Fruit fly (Drosophila melanogaster) whole organism, embryonic: ENCODE data around the gene CG9616.

Experiments
- Antp ChIP-seq: fragments of 200-800 bp; sonication (Bioruptor generic); optimal IDR thresholded peaks from 3 replicates; lab custom pipeline; 2016; ENCODE audit warnings: missing biosample characterization, missing genetic modification characterization
- B-H2 ChIP-seq: fragments of 200-800 bp; sonication (Bioruptor generic); optimal IDR thresholded peaks from 2 replicates; lab custom pipeline; 2018; ENCODE audit warnings: missing biosample characterization, mild to moderate bottlenecking, missing genetic modification characterization
- CG10209 ChIP-seq: fragments of 200-800 bp; sonication (Bioruptor generic); optimal IDR thresholded peaks from 3 replicates; lab custom pipeline; 2017; ENCODE audit warnings: missing biosample characterization, mild to moderate bottlenecking, missing genetic modification characterization, missing genetic modification reagents
- CG11696 ChIP-seq: fragments of 200-800 bp; sonication (Bioruptor generic); IDR thresholded peaks from 2 replicates; pipeline ENCODE4 v1.3.6; 2022; ENCODE audit warnings: missing biosample characterization, missing genetic modification characterization
- CG1233 ChIP-seq: fragments of 200-800 bp; sonication (Bioruptor generic); optimal IDR thresholded peaks from 4 replicates; lab custom pipeline; 2018; ENCODE audit warnings: missing biosample characterization, mild to moderate bottlenecking, missing genetic modification characterization
- CG13894 ChIP-seq: fragments of 200-800 bp; sonication (Bioruptor generic); optimal IDR thresholded peaks from 3 replicates; lab custom pipeline; 2018; ENCODE audit warnings: missing biosample characterization, mild to moderate bottlenecking, missing genetic modification characterization, moderate library complexity
- CG14860 ChIP-seq: fragments of 200-800 bp; sonication (Bioruptor generic); IDR thresholded peaks from 3 replicates; pipeline ENCODE4 v1.3.6; 2022; ENCODE audit warnings: missing biosample characterization, missing genetic modification characterization; ENCODE audit not compliant: partially characterized antibody
- CG15011 ChIP-seq: fragments of 200-800 bp; sonication (Bioruptor generic); optimal IDR thresholded peaks from 3 replicates; lab custom pipeline; 2018; ENCODE audit warnings: missing biosample characterization, mild to moderate bottlenecking, missing genetic modification characterization
- CG15479 ChIP-seq: fragments of 200-800 bp; sonication (Bioruptor generic); optimal IDR thresholded peaks from 3 replicates; lab custom pipeline; 2019; ENCODE audit warnings: missing biosample characterization, mild to moderate bottlenecking, missing genetic modification characterization, moderate library complexity
- CG17359 ChIP-seq: fragments of 200-800 bp; sonication (Bioruptor generic); optimal IDR thresholded peaks from 3 replicates; lab custom pipeline; 2018; ENCODE audit warnings: missing biosample characterization, mild to moderate bottlenecking, missing genetic modification characterization, moderate library complexity
- CG31224 ChIP-seq: fragments of 200-800 bp; sonication (Bioruptor generic); IDR thresholded peaks from 2 replicates; pipeline ENCODE4 v1.3.6; 2022; ENCODE audit warnings: missing biosample characterization, missing genetic modification characterization
- CG32767 ChIP-seq: fragments of 200-800 bp; sonication (Bioruptor generic); IDR thresholded peaks from 2 replicates; pipeline ENCODE4 v1.3.6; 2022; ENCODE audit warnings: missing biosample characterization, missing genetic modification characterization
- CG32772 ChIP-seq: fragments of 200-800 bp; sonication (Bioruptor generic); IDR thresholded peaks from 2 replicates; pipeline ENCODE4 v1.3.6; 2022; ENCODE audit warnings: missing biosample characterization, missing genetic modification characterization
- CG33557 ChIP-seq: fragments of 200-800 bp; sonication (Bioruptor generic); optimal IDR thresholded peaks from 2 replicates; lab custom pipeline; 2019; ENCODE audit warnings: missing biosample characterization, mild to moderate bottlenecking, missing genetic modification characterization, moderate library complexity
- CG34224 ChIP-seq: fragments of 200-800 bp; sonication (Bioruptor generic); IDR thresholded peaks from 3 replicates; pipeline ENCODE4 v1.3.6; 2022; ENCODE audit warnings: missing biosample characterization, missing genetic modification characterization; ENCODE audit not compliant: partially characterized antibody
- CG4328 ChIP-seq: fragments of 200-800 bp; sonication (Bioruptor generic); optimal IDR thresholded peaks from 3 replicates; lab custom pipeline; 2017; ENCODE audit warnings: missing biosample characterization, missing genetic modification reagents, missing genetic modification characterization
- CG4707 ChIP-seq: fragments of 200-800 bp; sonication (Bioruptor generic); optimal IDR thresholded peaks from 2 replicates; lab custom pipeline; 2018; ENCODE audit warnings: missing biosample characterization, mild to moderate bottlenecking, missing genetic modification characterization, moderate library complexity
- CG4854 ChIP-seq: fragments of 200-800 bp; sonication (Bioruptor generic); optimal IDR thresholded peaks from 2 replicates; lab custom pipeline; 2016; ENCODE audit warnings: missing biosample characterization, missing genetic modification characterization, inconsistent platforms
- CG7745 ChIP-seq: fragments of 200-800 bp; sonication (Bioruptor generic); optimal IDR thresholded peaks from 2 replicates; lab custom pipeline; 2018; ENCODE audit warnings: missing biosample characterization, mild to moderate bottlenecking, missing genetic modification characterization, moderate library complexity
- CG7786 ChIP-seq: fragments of 200-800 bp; sonication (Bioruptor generic); optimal IDR thresholded peaks from 2 replicates; lab custom pipeline; 2016; ENCODE audit warnings: missing biosample characterization, missing genetic modification characterization
- CG9437 ChIP-seq: fragments of 200-800 bp; sonication (Bioruptor generic); optimal IDR thresholded peaks from 2 replicates; lab custom pipeline; 2018; ENCODE audit warnings: missing biosample characterization, mild to moderate bottlenecking, missing genetic modification characterization
- CrebB ChIP-seq: fragments of 200-800 bp; sonication (Bioruptor generic); optimal IDR thresholded peaks from 3 replicates; lab custom pipeline; 2018; ENCODE audit warnings: missing biosample characterization, mild to moderate bottlenecking, missing genetic modification characterization
- NFAT ChIP-seq: fragments of 200-800 bp; sonication (Bioruptor generic); IDR thresholded peaks from 2 replicates; pipeline ENCODE4 v1.3.6; 2022; ENCODE audit warnings: missing biosample characterization, missing genetic modification characterization
- Neu2 ChIP-seq: fragments of 200-800 bp; sonication (Bioruptor generic); optimal IDR thresholded peaks from 3 replicates; lab custom pipeline; 2016; ENCODE audit warnings: missing biosample characterization, missing genetic modification characterization, borderline replicate concordance
- Taf1 ChIP-seq: fragments of 200-800 bp; sonication (Bioruptor generic); IDR thresholded peaks from 2 replicates; pipeline ENCODE4 v1.3.6; 2022; ENCODE audit warnings: missing biosample characterization, missing genetic modification characterization
- Vsx1 ChIP-seq: fragments of 200-800 bp; sonication (Bioruptor generic); optimal IDR thresholded peaks from 2 replicates; lab custom pipeline; 2017; ENCODE audit warnings: missing biosample characterization, mild to moderate bottlenecking, missing genetic modification characterization, missing genetic modification reagents
- bcd ChIP-seq: fragments of 200-800 bp; sonication (Bioruptor generic); optimal IDR thresholded peaks from 2 replicates; lab custom pipeline; 2017; ENCODE audit warnings: missing biosample characterization, mild to moderate bottlenecking, missing genetic modification characterization
- bowl ChIP-seq: fragments of 200-800 bp; sonication (Bioruptor generic); IDR thresholded peaks from 2 replicates; pipeline ENCODE4 v1.3.6; 2022; ENCODE audit warnings: missing biosample characterization, missing genetic modification characterization
- chinmo ChIP-seq: fragments of 200-800 bp; sonication (Bioruptor generic); IDR thresholded peaks from 4 replicates; pipeline ENCODE4 v1.3.6; 2022; ENCODE audit warnings: missing biosample characterization, missing genetic modification characterization; ENCODE audit not compliant: partially characterized antibody
- dm ChIP-seq: fragments of 200-800 bp; sonication (Bioruptor generic); optimal IDR thresholded peaks from 3 replicates; lab custom pipeline; 2016; ENCODE audit warnings: missing biosample characterization, missing genetic modification characterization
- ewg ChIP-seq: fragments of 200-800 bp; sonication (Bioruptor generic); optimal IDR thresholded peaks from 3 replicates; lab custom pipeline; 2017; ENCODE audit warnings: mild to moderate bottlenecking, missing biosample characterization, missing genetic modification reagents, missing genetic modification characterization
- fd64A ChIP-seq: fragments of 200-800 bp; sonication (Bioruptor generic); optimal IDR thresholded peaks from 3 replicates; lab custom pipeline; 2018; ENCODE audit warnings: missing biosample characterization, mild to moderate bottlenecking, missing genetic modification characterization
- gro ChIP-seq: fragments of 200-800 bp; sonication (Bioruptor generic); optimal IDR thresholded peaks from 2 replicates; lab custom pipeline; 2016; ENCODE audit warnings: missing biosample characterization, missing genetic modification characterization
- gsb ChIP-seq: fragments of 200-800 bp; sonication (Bioruptor generic); IDR thresholded peaks from 2 replicates; pipeline ENCODE4 v1.3.6; 2022; ENCODE audit warnings: missing biosample characterization, missing genetic modification characterization
- hb ChIP-seq: fragments of 200-800 bp; sonication (Bioruptor generic); IDR thresholded peaks from 3 replicates; pipeline ENCODE4 v1.3.6; 2022; ENCODE audit warnings: missing biosample characterization, missing genetic modification characterization; ENCODE audit not compliant: partially characterized antibody
- lmd ChIP-seq: fragments of 200-800 bp; sonication (Bioruptor generic); IDR thresholded peaks from 2 replicates; pipeline ENCODE4 v1.3.6; 2022; ENCODE audit warnings: missing biosample characterization, missing genetic modification characterization
- mam ChIP-seq: fragments of 200-800 bp; sonication (Bioruptor generic); optimal IDR thresholded peaks from 3 replicates; lab custom pipeline; 2016; ENCODE audit warnings: missing biosample characterization, missing genetic modification characterization
- nerfin-1 ChIP-seq: fragments of 200-800 bp; sonication (Bioruptor generic); optimal IDR thresholded peaks from 3 replicates; lab custom pipeline; 2019; ENCODE audit warnings: missing biosample characterization, mild to moderate bottlenecking, missing genetic modification characterization, moderate library complexity
- nom ChIP-seq: fragments of 200-800 bp; sonication (Bioruptor generic); optimal IDR thresholded peaks from 2 replicates; lab custom pipeline; 2017; ENCODE audit warnings: missing biosample characterization, missing genetic modification characterization, mild to moderate bottlenecking, moderate library complexity, missing genetic modification reagents
- onecut ChIP-seq: fragments of 200-800 bp; sonication (Bioruptor generic); IDR thresholded peaks from 2 replicates; pipeline ENCODE4 v1.3.6; 2022; ENCODE audit warnings: missing biosample characterization, missing genetic modification characterization
- p53 ChIP-seq: fragments of 200-800 bp; sonication (Bioruptor generic); optimal IDR thresholded peaks from 2 replicates; lab custom pipeline; 2016; ENCODE audit warnings: missing biosample characterization, missing genetic modification characterization
- peb ChIP-seq: fragments of 200-800 bp; sonication (Bioruptor generic); IDR thresholded peaks from 2 replicates; pipeline ENCODE4 v1.3.6; 2022; ENCODE audit warnings: missing biosample characterization, missing genetic modification characterization
- prd ChIP-seq, 3 experiments: fragments of >200 bp in 2 of 3; fragments of 200-800 bp in 1 of 3; sonication (Bioruptor generic) in 1 of 3; optimal IDR thresholded peaks in 2 of 3; IDR thresholded peaks in 1 of 3; 2 replicates in 2 of 3; 3 replicates in 1 of 3; pipeline versions ENCODE4 v1.3.6 to Lab custom; 2017 to 2022; ENCODE audit warnings: missing biosample characterization in 1 of 3, missing genetic modification characterization in 1 of 3
- ro ChIP-seq: fragments of 200-800 bp; sonication (Bioruptor generic); IDR thresholded peaks from 2 replicates; pipeline ENCODE4 v1.3.6; 2022; ENCODE audit warnings: missing biosample characterization, missing genetic modification characterization
- sd ChIP-seq: fragments of 200-800 bp; sonication (Bioruptor generic); optimal IDR thresholded peaks from 3 replicates; lab custom pipeline; 2018; ENCODE audit warnings: missing biosample characterization, mild to moderate bottlenecking, missing genetic modification characterization, moderate library complexity
- slou ChIP-seq: fragments of 200-800 bp; sonication (Bioruptor generic); optimal IDR thresholded peaks from 3 replicates; lab custom pipeline; 2016; ENCODE audit warnings: missing biosample characterization, missing genetic modification characterization
- ssp ChIP-seq: fragments of 200-800 bp; sonication (Bioruptor generic); IDR thresholded peaks from 2 replicates; pipeline ENCODE4 v1.3.6; 2022; ENCODE audit warnings: missing biosample characterization, missing genetic modification characterization
- tio ChIP-seq: fragments of 200-800 bp; sonication (Bioruptor generic); optimal IDR thresholded peaks from 2 replicates; lab custom pipeline; 2017; ENCODE audit warnings: missing biosample characterization, missing genetic modification characterization, inconsistent platforms
- twi ChIP-seq: fragments of 200-800 bp; optimal IDR thresholded peaks from 2 replicates; lab custom pipeline; 2019; ENCODE audit warnings: missing biosample characterization, mild to moderate bottlenecking, missing genetic modification characterization, moderate library complexity
- usp ChIP-seq: fragments of >200 bp; optimal IDR thresholded peaks from 2 replicates; lab custom pipeline; 2017; ENCODE audit warnings: missing biosample characterization, missing genetic modification characterization

Gene CG9616

dm6 chr3R:14283042-14283626, 37.9 kb upstream of the CG9616 start (continued):
- peak; percentile 68 for TF ChIP-seq CG10209 (GFP tag; lab: Kevin White, UChicago)
- no peak for TF ChIP-seq p53
- TF ChIP-seq bcd = peak; percentile 46
- no peak for TF ChIP-seq nom (GFP tag; lab: Kevin White, UChicago)
- TF ChIP-seq gsb (GFP tag; lab: Robert Waterston, UW) = no peak
- no peak for TF ChIP-seq slou
- no peak for TF ChIP-seq chinmo
- no peak for TF ChIP-seq twi (tag; lab: Kevin White, UChicago)
- TF ChIP-seq gro (GFP tag; lab: Kevin White, UChicago) = peak; percentile 76
- TF ChIP-seq ssp = no peak
- TF ChIP-seq lmd (GFP tag; lab: Robert Waterston, UW) = no peak
- no peak for TF ChIP-seq B-H2 (GFP tag; lab: Kevin White, UChicago)
- TF ChIP-seq CG4328 (GFP tag; lab: Kevin White, UChicago) = no peak
- TF ChIP-seq CrebB (tag; lab: Kevin White, UChicago) = no peak
- no peak for TF ChIP-seq CG17359
- TF ChIP-seq nerfin-1 (tag; lab: Kevin White, UChicago) = no peak
- TF ChIP-seq hb (GFP tag; lab: Robert Waterston, UW) = no peak
- TF ChIP-seq NFAT (GFP tag; lab: Robert Waterston, UW) = no peak
- no peak for TF ChIP-seq prd (optimal IDR thresholded peaks at IDR 0.05; lab: Kevin White, UChicago)
- no peak for TF ChIP-seq prd (GFP tag; IDR thresholded peaks at IDR 0.05; lab: Robert Waterston, UW)
- peak; percentile 64 for TF ChIP-seq Vsx1 (GFP tag; lab: Kevin White, UChicago)
- TF ChIP-seq bowl (GFP tag; lab: Robert Waterston, UW) = no peak
- no peak for TF ChIP-seq CG33557 (GFP tag; lab: Kevin White, UChicago)
- TF ChIP-seq Taf1 (GFP tag; lab: Robert Waterston, UW) = no peak
- TF ChIP-seq CG32772 = no peak
- TF ChIP-seq CG4854 (GFP tag; lab: Kevin White, UChicago) = peak; percentile 7
- TF ChIP-seq CG4707 = no peak
- TF ChIP-seq CG9437 (GFP tag; lab: Kevin White, UChicago) = no peak
- no peak for TF ChIP-seq ro (GFP tag; lab: Robert Waterston, UW)
- peak; percentile 88 for TF ChIP-seq CG15479 (GFP tag; lab: Kevin White, UChicago)
- TF ChIP-seq CG32767 (GFP tag; lab: Robert Waterston, UW) = no peak
- TF ChIP-seq dm (GFP tag; lab: Kevin White, UChicago) = no peak
- peak; percentile 70 for TF ChIP-seq mam (GFP tag; lab: Kevin White, UChicago)
- no peak for TF ChIP-seq CG14860 (GFP tag; lab: Robert Waterston, UW)
- TF ChIP-seq sd (tag; lab: Kevin White, UChicago) = no peak
- no peak for TF ChIP-seq CG7745 (tag; lab: Kevin White, UChicago)
- TF ChIP-seq ewg (GFP tag; lab: Kevin White, UChicago) = peak; percentile 6
- TF ChIP-seq tio (GFP tag; lab: Kevin White, UChicago) = peak; percentile 67
- TF ChIP-seq onecut (GFP tag; lab: Robert Waterston, UW) = no peak
- no peak for TF ChIP-seq Neu2
- TF ChIP-seq CG31224 = no peak
- TF ChIP-seq CG15011 (GFP tag; lab: Kevin White, UChicago) = peak; percentile 25
- TF ChIP-seq CG1233 (GFP tag; lab: Kevin White, UChicago) = no peak
- TF ChIP-seq CG13894 = no peak
- TF ChIP-seq usp (GFP tag; lab: Kevin White, UChicago) = no peak
- no peak for TF ChIP-seq peb (GFP tag; lab: Robert Waterston, UW)
- TF ChIP-seq Antp (GFP tag; lab: Kevin White, UChicago) = peak; percentile 23
- no peak for TF ChIP-seq CG11696 (GFP tag; lab: Robert Waterston, UW)
- TF ChIP-seq fd64A (GFP tag; lab: Kevin White, UChicago) = no peak
- peak; percentile 52 for TF ChIP-seq CG7786 (GFP tag; lab: Kevin White, UChicago)
- no peak for TF ChIP-seq CG34224 (GFP tag; lab: Robert Waterston, UW)
